Worm (Caenorhabditis elegans): Measurements from ENCODE around the gene pes-10.

DNA sequence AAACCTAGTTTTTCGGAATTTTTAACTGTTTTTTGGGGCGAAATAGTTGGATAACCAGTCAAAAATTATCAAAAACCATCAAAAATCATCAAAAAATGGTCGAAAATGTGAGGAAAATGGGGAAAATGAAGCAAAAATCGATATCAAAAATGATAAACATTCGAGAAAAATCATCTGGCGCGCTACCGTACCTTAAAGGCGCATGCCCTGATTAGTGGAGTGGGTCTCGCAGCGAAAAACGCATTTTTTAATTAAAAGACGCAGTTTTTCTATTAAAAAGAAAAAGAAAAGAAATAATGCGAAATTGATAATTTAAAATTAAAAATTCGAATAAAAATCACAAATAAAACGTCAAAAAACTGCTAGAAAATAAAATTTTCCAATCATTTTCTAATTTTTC, 32.8 kb upstream of the pes-10 start, which contains the start of gene F35C5.1:
- TF ChIP-seq egl-27 (tag; optimal IDR thresholded peaks at IDR 0.05): no peak
- TF ChIP-seq nhr-43 (tag; optimal IDR thresholded peaks at IDR 0.05; ENCODE audit: poor library complexity, severe bottlenecking): no peak
- no peak for TF ChIP-seq mml-1 (tag; optimal IDR thresholded peaks at IDR 0.05)
- TF ChIP-seq aly-2 (tag; optimal IDR thresholded peaks at IDR 0.05): no peak
- TF ChIP-seq skn-1 (tag; optimal IDR thresholded peaks at IDR 0.05): no peak
- no peak for TF ChIP-seq nhr-76 (tag; optimal IDR thresholded peaks at IDR 0.05)
- TF ChIP-seq unc-39 (tag; optimal IDR thresholded peaks at IDR 0.05): no peak
- TF ChIP-seq ceh-28 (tag; optimal IDR thresholded peaks at IDR 0.05): no peak
- TF ChIP-seq nhr-77 (tag; optimal IDR thresholded peaks at IDR 0.05): no peak
- TF ChIP-seq ztf-11 (tag; optimal IDR thresholded peaks at IDR 0.05): no peak
- no peak for TF ChIP-seq nhr-12 (tag; optimal IDR thresholded peaks at IDR 0.05)
- TF ChIP-seq R02D3.7 (tag; optimal IDR thresholded peaks at IDR 0.05): no peak
